Fruit fly (Drosophila melanogaster): ENCODE measurements around the gene ScsbetaA.

The ScsbetaA gene

dm6 chr3R:8960329-8960728 lies 21.8 kb downstream of the ScsbetaA start (continued):
- TF ChIP-seq H15 (GFP tag; IDR thresholded peaks at IDR 0.05) (no peak), CG11085 (GFP tag; IDR thresholded peaks at IDR 0.05) (no peak), CG3838 (GFP tag; optimal IDR thresholded peaks at IDR 0.05) (no peak), maf-S (GFP tag; optimal IDR thresholded peaks at IDR 0.05) (no peak), ERR (GFP tag; optimal IDR thresholded peaks at IDR 0.05) (no peak), CG13287 (GFP tag; IDR thresholded peaks at IDR 0.05; ENCODE audit: partially characterized antibody) (no peak), Opbp (GFP tag; IDR thresholded peaks at IDR 0.05; ENCODE audit: partially characterized antibody) (no peak), grau (tag; optimal IDR thresholded peaks at IDR 0.05) (peak; percentile 66), CG34422 (GFP tag; IDR thresholded peaks at IDR 0.05) (no peak), Sox102F (GFP tag; optimal IDR thresholded peaks at IDR 0.05) (peak; percentile 85), CG30020 (tag; optimal IDR thresholded peaks at IDR 0.05) (no peak), bcd (GFP tag; optimal IDR thresholded peaks at IDR 0.05) (peak; percentile 51), CG14965 (GFP tag; optimal IDR thresholded peaks at IDR 0.05; ENCODE audit: borderline replicate concordance) (no peak), usp (GFP tag; optimal IDR thresholded peaks at IDR 0.05) (no peak), bab2 (GFP tag; optimal IDR thresholded peaks at IDR 0.05) (no peak), chif (GFP tag; optimal IDR thresholded peaks at IDR 0.05) (no peak), CG3995 (GFP tag; optimal IDR thresholded peaks at IDR 0.05) (no peak), trem (tag; optimal IDR thresholded peaks at IDR 0.05) (peak; percentile 44), CG14014 (GFP tag; IDR thresholded peaks at IDR 0.05) (no peak), jing (GFP tag; optimal IDR thresholded peaks at IDR 0.05) (no peak), Dip2 (GFP tag; IDR thresholded peaks at IDR 0.05) (no peak), Hmx (GFP tag; optimal IDR thresholded peaks at IDR 0.05) (no peak), CG11398 (GFP tag; optimal IDR thresholded peaks at IDR 0.05) (no peak), en (GFP tag; optimal IDR thresholded peaks at IDR 0.05) (no peak), CG10979 (tag; optimal IDR thresholded peaks at IDR 0.05) (peak; percentile 63), sim (GFP tag; IDR thresholded peaks at IDR 0.05) (no peak), Mes4 (GFP tag; optimal IDR thresholded peaks at IDR 0.05) (no peak), kni (GFP tag; optimal IDR thresholded peaks at IDR 0.05) (no peak), tx (GFP tag; optimal IDR thresholded peaks at IDR 0.05) (no peak), ash1 (GFP tag; optimal IDR thresholded peaks at IDR 0.05) (no peak), CG17385 (GFP tag; optimal IDR thresholded peaks at IDR 0.05) (peak; percentile 54), ranshi (GFP tag; IDR thresholded peaks at IDR 0.05) (peak; percentile 38; the same call in 1 of the 2 replicates), jumu (GFP tag; optimal IDR thresholded peaks at IDR 0.05) (no peak), pho (GFP tag; optimal IDR thresholded peaks at IDR 0.05) (no peak), peb (GFP tag; IDR thresholded peaks at IDR 0.05) (0 out of 2 replicates have a peak, but pooled peaks have one; percentile 30), zen2 (GFP tag; IDR thresholded peaks at IDR 0.05; ENCODE audit: partially characterized antibody) (no peak), Dfd (GFP tag; optimal IDR thresholded peaks at IDR 0.05) (no peak), CG1602 (GFP tag; optimal IDR thresholded peaks at IDR 0.05) (peak; percentile 24), gem (tag; optimal IDR thresholded peaks at IDR 0.05) (peak; percentile 85), tio (GFP tag; optimal IDR thresholded peaks at IDR 0.05) (peak; percentile 28), CG5180 (GFP tag; optimal IDR thresholded peaks at IDR 0.05) (peak; percentile 57), CG10431 (GFP tag; optimal IDR thresholded peaks at IDR 0.05) (no peak), Fer2 (tag; optimal IDR thresholded peaks at IDR 0.05) (no peak), CG3726 (GFP tag; IDR thresholded peaks at IDR 0.05) (no peak), p53 (GFP tag; optimal IDR thresholded peaks at IDR 0.05) (no peak), CG12769 (tag; optimal IDR thresholded peaks at IDR 0.05) (no peak), Adf1 (GFP tag; IDR thresholded peaks at IDR 0.05) (no peak), Dad (GFP tag; optimal IDR thresholded peaks at IDR 0.05) (no peak), Usf (GFP tag; optimal IDR thresholded peaks at IDR 0.05) (no peak), CG14667 (GFP tag; IDR thresholded peaks at IDR 0.05) (no peak), pzg (GFP tag; optimal IDR thresholded peaks at IDR 0.05) (no peak), Hsf (GFP tag; optimal IDR thresholded peaks at IDR 0.05) (peak; percentile 7)
